Worm (Caenorhabditis elegans) whole organism, L2 larva: ENCODE results near the gene mig-23.

Experiments used
- nhr-11 ChIP-seq: fragments of 150-350 bp; optimal IDR thresholded peaks from 2 replicates; lab custom pipeline; 2014; ENCODE audit warnings: missing biosample characterization, missing genetic modification characterization
- nhr-77 ChIP-seq: fragments of 150-350 bp; optimal IDR thresholded peaks from 2 replicates; lab custom pipeline; 2014; ENCODE audit warnings: missing biosample characterization, missing genetic modification characterization
- peb-1 ChIP-seq: fragments of 150-350 bp; optimal IDR thresholded peaks from 2 replicates; lab custom pipeline; 2014; ENCODE audit warnings: missing biosample characterization, missing genetic modification characterization

DNA sequence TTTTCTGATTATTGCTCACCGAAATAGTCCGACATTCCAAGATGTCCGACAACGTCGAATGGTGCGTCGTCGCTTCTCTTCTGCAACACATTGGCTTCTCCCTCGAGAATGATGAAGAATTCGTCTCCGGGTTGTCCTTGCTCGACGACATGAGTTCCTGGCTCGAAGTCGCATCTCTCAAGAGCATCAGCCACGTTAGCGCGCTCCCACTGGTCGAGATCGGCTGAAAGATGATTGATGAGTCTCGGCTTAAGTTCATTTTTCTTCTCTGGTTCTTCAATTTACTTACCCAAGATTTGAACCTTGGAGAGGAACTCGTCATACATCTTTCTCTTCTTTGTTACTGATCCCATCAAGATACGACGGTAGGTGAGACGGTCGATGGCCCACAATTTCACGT, 23.5 kb upstream of the mig-23 start:
- TF ChIP-seq nhr-77 (tag; lab: Kevin White, UChicago), result no peak
- TF ChIP-seq peb-1, result no peak
- TF ChIP-seq nhr-11 (tag; lab: Kevin White, UChicago), result no peak
